Comparison of ENCODE assay signal across 3 fruit fly cellular contexts in the genomic region with DNA sequence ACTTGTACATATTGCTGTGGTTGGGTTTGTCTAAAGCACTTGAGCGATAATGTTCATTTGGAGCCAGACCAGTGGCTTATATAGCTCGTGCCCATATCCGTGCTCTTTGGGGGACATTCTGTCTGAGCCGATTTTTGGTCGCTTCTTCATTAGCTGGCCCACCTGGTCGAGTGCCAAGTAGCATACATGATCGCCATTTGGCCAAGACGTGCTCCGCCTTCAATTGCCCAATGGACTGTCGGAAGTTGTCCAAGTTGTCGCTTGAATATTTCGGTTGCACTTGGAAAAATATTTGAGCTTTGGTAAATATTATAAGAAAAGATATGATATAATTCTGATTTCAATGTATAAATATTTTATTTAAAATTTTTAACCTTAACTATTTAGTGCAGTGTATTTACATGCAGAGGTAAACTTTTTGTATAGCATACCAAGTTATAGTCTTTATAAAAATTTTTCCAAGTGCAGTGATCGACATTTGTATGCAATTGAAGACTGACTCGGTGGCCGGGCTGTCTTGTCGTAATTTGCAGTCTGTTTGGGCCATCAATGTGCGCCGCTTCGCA.
TF ChIP-seq lines count a peak whose summit lies in the region.

A gene (minus strand): TSS at position 51 of the 566 bp plus-strand sequence.

- no peak for TF ChIP-seq CTCF in whole organism, embryonic (GFP tag; optimal IDR thresholded peaks at IDR 0.05; lab: Kevin White, UChicago)

TF ChIP-seq in whole organism, embryonic, 481 proteins besides CTCF, POLR2A, EP300 and RAD21 (continues in another document):
- TF ChIP-seq B-H2 (GFP tag; optimal IDR thresholded peaks at IDR 0.05; lab: Kevin White, UChicago) (no peak), NC2α (GFP tag; optimal IDR thresholded peaks at IDR 0.05; lab: Kevin White, UChicago) (no peak), Aef1 (GFP tag; IDR thresholded peaks at IDR 0.05; lab: Robert Waterston, UW) (no peak), Mad (GFP tag; optimal IDR thresholded peaks at IDR 0.05; lab: Kevin White, UChicago) (no peak), Rfx (GFP tag; IDR thresholded peaks at IDR 0.05; lab: Robert Waterston, UW) (no peak), dmrt99B (tag; optimal IDR thresholded peaks at IDR 0.05; lab: Kevin White, UChicago) (peak; percentile 44), sna (GFP tag; IDR thresholded peaks at IDR 0.05; lab: Robert Waterston, UW; ENCODE audit: partially characterized antibody) (no peak), croc (GFP tag; conservative IDR thresholded peaks at IDR 0.05; lab: Robert Waterston, UW) (no peak), Nf-YB (GFP tag; optimal IDR thresholded peaks at IDR 0.05; lab: Kevin White, UChicago) (no peak), Gsc (GFP tag; IDR thresholded peaks at IDR 0.05; lab: Robert Waterston, UW) (no peak), zen (tag; optimal IDR thresholded peaks at IDR 0.05; lab: Kevin White, UChicago) (no peak), CG11504 (tag; optimal IDR thresholded peaks at IDR 0.05; lab: Kevin White, UChicago) (peak; percentile 55), BtbVII (GFP tag; optimal IDR thresholded peaks at IDR 0.05; lab: Kevin White, UChicago) (no peak), CG12744 (GFP tag; optimal IDR thresholded peaks at IDR 0.05; lab: Kevin White, UChicago) (no peak), h (optimal IDR thresholded peaks at IDR 0.05; lab: Kevin White, UChicago) (no peak), CG31441 (GFP tag; IDR thresholded peaks at IDR 0.05; lab: Robert Waterston, UW) (no peak), Sin3A (optimal IDR thresholded peaks at IDR 0.05; lab: Kevin White, UChicago) (no peak), CG32767 (GFP tag; IDR thresholded peaks at IDR 0.05; lab: Robert Waterston, UW) (no peak), CG1603 (tag; optimal IDR thresholded peaks at IDR 0.05; lab: Kevin White, UChicago) (no peak), CG13624 (GFP tag; optimal IDR thresholded peaks at IDR 0.05; lab: Kevin White, UChicago) (no peak), CG6765 (GFP tag; optimal IDR thresholded peaks at IDR 0.05; lab: Kevin White, UChicago) (no peak), CoRest (tag; optimal IDR thresholded peaks at IDR 0.05; lab: Kevin White, UChicago) (no peak), zen2 (GFP tag; IDR thresholded peaks at IDR 0.05; lab: Robert Waterston, UW; ENCODE audit: partially characterized antibody) (no peak), CG3407 (GFP tag; optimal IDR thresholded peaks at IDR 0.05; lab: Kevin White, UChicago) (no peak), CG7928 (GFP tag; optimal IDR thresholded peaks at IDR 0.05; lab: Kevin White, UChicago) (no peak), dpn (GFP tag; optimal IDR thresholded peaks at IDR 0.05; lab: Kevin White, UChicago) (no peak), usp (GFP tag; optimal IDR thresholded peaks at IDR 0.05; lab: Kevin White, UChicago) (no peak), schlank (tag; optimal IDR thresholded peaks at IDR 0.05; lab: Kevin White, UChicago) (no peak), tup (GFP tag; optimal IDR thresholded peaks at IDR 0.05; lab: Kevin White, UChicago) (no peak)

TF ChIP-seq in whole organism, prepupa, 60 proteins besides CTCF, POLR2A, EP300 and RAD21 (continues in another document):
- TF ChIP-seq CG6854 (GFP tag; optimal IDR thresholded peaks at IDR 0.05; lab: Kevin White, UChicago), result no peak
- no peak for TF ChIP-seq dsx (GFP tag; optimal IDR thresholded peaks at IDR 0.05; lab: Kevin White, UChicago; ENCODE audit: poor library complexity, severe bottlenecking)
- TF ChIP-seq Gug (GFP tag; IDR thresholded peaks at IDR 0.05; lab: Robert Waterston, UW), result no peak
- no peak for TF ChIP-seq fd85E (GFP tag; optimal IDR thresholded peaks at IDR 0.05; lab: Kevin White, UChicago)
- no peak for TF ChIP-seq lz (GFP tag; optimal IDR thresholded peaks at IDR 0.05; lab: Kevin White, UChicago)
- TF ChIP-seq vri (GFP tag; optimal IDR thresholded peaks at IDR 0.05; lab: Kevin White, UChicago), result no peak
- no peak for TF ChIP-seq ss (GFP tag; optimal IDR thresholded peaks at IDR 0.05; lab: Kevin White, UChicago)
- no peak for TF ChIP-seq CG11294 (GFP tag; IDR thresholded peaks at IDR 0.05; lab: Robert Waterston, UW)
- peak; percentile 49 for TF ChIP-seq Eip78C (GFP tag; lab: Kevin White, UChicago)
- peak; percentile 2 for TF ChIP-seq CG32006 (GFP tag; optimal IDR thresholded peaks at IDR 0.05; lab: Kevin White, UChicago)
- no peak for TF ChIP-seq CG8119 (GFP tag; IDR thresholded peaks at IDR 0.05; lab: Robert Waterston, UW)
- no peak for TF ChIP-seq CG1621 (tag; optimal IDR thresholded peaks at IDR 0.05; lab: Kevin White, UChicago)
- TF ChIP-seq cyc (GFP tag; optimal IDR thresholded peaks at IDR 0.05; lab: Kevin White, UChicago), result no peak
- no peak for TF ChIP-seq CG16779 (tag; optimal IDR thresholded peaks at IDR 0.05; lab: Kevin White, UChicago)
- TF ChIP-seq Ets21C (GFP tag; optimal IDR thresholded peaks at IDR 0.05; lab: Kevin White, UChicago), result no peak
- no peak for TF ChIP-seq net (GFP tag; optimal IDR thresholded peaks at IDR 0.05; lab: Kevin White, UChicago)
- TF ChIP-seq CG11762 (GFP tag; optimal IDR thresholded peaks at IDR 0.05; lab: Kevin White, UChicago; ENCODE audit: insufficient read depth), result no peak
- no peak for TF ChIP-seq CG4318 (GFP tag; optimal IDR thresholded peaks at IDR 0.05; lab: Kevin White, UChicago)
- peak; percentile 37 for TF ChIP-seq Ets96B (tag; optimal IDR thresholded peaks at IDR 0.05; lab: Kevin White, UChicago)
- TF ChIP-seq CG34406 (GFP tag; optimal IDR thresholded peaks at IDR 0.05; lab: Kevin White, UChicago), result no peak
- no peak for TF ChIP-seq CG3919 (GFP tag; optimal IDR thresholded peaks at IDR 0.05; lab: Kevin White, UChicago)
- no peak for TF ChIP-seq salr (GFP tag; optimal IDR thresholded peaks at IDR 0.05; lab: Kevin White, UChicago)
- peak; percentile 13 for TF ChIP-seq acj6 (GFP tag; optimal IDR thresholded peaks at IDR 0.05; lab: Kevin White, UChicago)
- TF ChIP-seq CG6792 (GFP tag; optimal IDR thresholded peaks at IDR 0.05; lab: Kevin White, UChicago), result no peak
- TF ChIP-seq CG8632 (GFP tag; optimal IDR thresholded peaks at IDR 0.05; lab: Kevin White, UChicago), result no peak
- peak; percentile 56 for TF ChIP-seq CG3032 (tag; optimal IDR thresholded peaks at IDR 0.05; lab: Kevin White, UChicago)
- no peak for TF ChIP-seq CG8319 (GFP tag; optimal IDR thresholded peaks at IDR 0.05; lab: Kevin White, UChicago)
- TF ChIP-seq dac (GFP tag; optimal IDR thresholded peaks at IDR 0.05; lab: Kevin White, UChicago), result no peak
- TF ChIP-seq CG6163 (GFP tag; IDR thresholded peaks at IDR 0.05; lab: Robert Waterston, UW), result no peak
- TF ChIP-seq spab (GFP tag; optimal IDR thresholded peaks at IDR 0.05; lab: Kevin White, UChicago), result no peak
- TF ChIP-seq Hr4 (GFP tag; optimal IDR thresholded peaks at IDR 0.05; lab: Kevin White, UChicago), result no peak
- no peak for TF ChIP-seq topi (GFP tag; optimal IDR thresholded peaks at IDR 0.05; lab: Kevin White, UChicago)

TF ChIP-seq in whole organism, pupa, 21 proteins besides CTCF, POLR2A, EP300 and RAD21:
- TF ChIP-seq fd96Ca (GFP tag; IDR thresholded peaks at IDR 0.05; lab: Robert Waterston, UW) (no peak), Pif1A (GFP tag; optimal IDR thresholded peaks at IDR 0.05; lab: Kevin White, UChicago) (no peak), CG34367 (tag; optimal IDR thresholded peaks at IDR 0.05; lab: Kevin White, UChicago) (peak; percentile 1), D1 (tag; optimal IDR thresholded peaks at IDR 0.05; lab: Kevin White, UChicago) (no peak), Snoo (tag; optimal IDR thresholded peaks at IDR 0.05; lab: Kevin White, UChicago) (no peak), CG17806 (tag; optimal IDR thresholded peaks at IDR 0.05; lab: Kevin White, UChicago) (peak; percentile 33), Ets98B (GFP tag; IDR thresholded peaks at IDR 0.05; lab: Robert Waterston, UW) (no peak), Pif1B (GFP tag; optimal IDR thresholded peaks at IDR 0.05; lab: Kevin White, UChicago) (no peak), CG12605 (GFP tag; IDR thresholded peaks at IDR 0.05; lab: Robert Waterston, UW) (no peak), CG14655 (GFP tag; optimal IDR thresholded peaks at IDR 0.05; lab: Kevin White, UChicago) (peak; percentile 17), rn (GFP tag; IDR thresholded peaks at IDR 0.05; lab: Robert Waterston, UW) (no peak), CG15710 (tag; optimal IDR thresholded peaks at IDR 0.05; lab: Kevin White, UChicago) (peak; percentile 29), gl (tag; optimal IDR thresholded peaks at IDR 0.05; lab: Kevin White, UChicago) (no peak), CG9948 (tag; optimal IDR thresholded peaks at IDR 0.05; lab: Kevin White, UChicago) (peak; percentile 52), CG8301 (tag; optimal IDR thresholded peaks at IDR 0.05; lab: Kevin White, UChicago) (no peak), CG32121 (GFP tag; IDR thresholded peaks at IDR 0.05; lab: Robert Waterston, UW) (no peak), CG10348 (GFP tag; IDR thresholded peaks at IDR 0.05; lab: Robert Waterston, UW) (no peak), CG13204 (GFP tag; optimal IDR thresholded peaks at IDR 0.05; lab: Kevin White, UChicago) (no peak), EcR (GFP tag; optimal IDR thresholded peaks at IDR 0.05; lab: Kevin White, UChicago) (no peak), CG4496 (GFP tag; IDR thresholded peaks at IDR 0.05; lab: Robert Waterston, UW) (0 out of 3 replicates have a peak, but pooled peaks have one; percentile 17), CG8159 (tag; optimal IDR thresholded peaks at IDR 0.05; lab: Kevin White, UChicago) (peak; percentile 55)
